Worm (Caenorhabditis elegans) whole organism, early embryonic: Measurements from ENCODE around the gene rbr-2.

ENCODE experiments used
- B0310.2 ChIP-seq: sonication (generic microtip); optimal IDR thresholded peaks from 2 replicates; lab custom pipeline; 2016; ENCODE audit warnings: mild to moderate bottlenecking, missing genetic modification characterization, missing compliant biosample characterization
- F13C5.2 ChIP-seq: sonication (generic microtip); optimal IDR thresholded peaks from 2 replicates; lab custom pipeline; 2017; ENCODE audit warnings: mild to moderate bottlenecking, missing genetic modification characterization, inconsistent platforms, missing compliant biosample characterization
- aly-1 ChIP-seq: sonication (generic microtip); optimal IDR thresholded peaks from 2 replicates; lab custom pipeline; 2016; ENCODE audit warnings: missing genetic modification characterization, missing compliant biosample characterization
- ama-1 ChIP-seq: fragments of 150-350 bp; optimal IDR thresholded peaks from 2 replicates; lab custom pipeline; 2014
- ceh-13 ChIP-seq: fragments of 200-800 bp; sonication (Bioruptor generic); optimal IDR thresholded peaks from 2 replicates; lab custom pipeline; 2018; ENCODE audit warnings: mild to moderate bottlenecking, missing genetic modification characterization, missing compliant biosample characterization
- ceh-36 ChIP-seq: sonication (generic microtip); optimal IDR thresholded peaks from 2 replicates; lab custom pipeline; 2016; ENCODE audit warnings: missing genetic modification characterization, inconsistent platforms, missing compliant biosample characterization
- ets-7 ChIP-seq: sonication (generic microtip); optimal IDR thresholded peaks from 2 replicates; lab custom pipeline; 2016; ENCODE audit warnings: missing genotype, missing genetic modification characterization, missing compliant biosample characterization
- flt-1 ChIP-seq: fragments of 200-800 bp; sonication (Bioruptor generic); IDR thresholded peaks from 2 replicates; pipeline ENCODE4 v1.3.6; 2022; ENCODE audit warnings: missing genetic modification characterization, missing compliant biosample characterization
- hmbx-1 ChIP-seq: sonication (generic microtip); optimal IDR thresholded peaks from 2 replicates; lab custom pipeline; 2016; ENCODE audit warnings: mild to moderate bottlenecking, missing genetic modification characterization, missing compliant biosample characterization
- hmg-4 ChIP-seq: fragments of 200-800 bp; sonication (Bioruptor generic); optimal IDR thresholded peaks from 2 replicates; lab custom pipeline; 2018; ENCODE audit warnings: mild to moderate bottlenecking, missing genetic modification characterization, missing compliant biosample characterization
- hnd-1 ChIP-seq: sonication (generic microtip); optimal IDR thresholded peaks from 2 replicates; lab custom pipeline; 2016; ENCODE audit warnings: missing genetic modification characterization, missing compliant biosample characterization
- pes-1 ChIP-seq: fragments of 200-800 bp; sonication (Bioruptor generic); IDR thresholded peaks from 2 replicates; pipeline ENCODE4 v1.3.6; 2022; ENCODE audit warnings: missing genetic modification reagents, missing genetic modification characterization, missing compliant biosample characterization
- scrt-1 ChIP-seq: fragments of 200-800 bp; sonication (Bioruptor generic); IDR thresholded peaks from 2 replicates; pipeline ENCODE4 v1.3.6; 2022; ENCODE audit warnings: missing genetic modification characterization, missing compliant biosample characterization
- sea-1 ChIP-seq: fragments of 200-800 bp; sonication (Bioruptor generic); conservative IDR thresholded peaks from 2 replicates; pipeline ENCODE4 v1.3.6; 2022; ENCODE audit warnings: missing genetic modification characterization, missing compliant biosample characterization
- tbx-11 ChIP-seq: fragments of 200-800 bp; sonication (Bioruptor generic); IDR thresholded peaks from 2 replicates; pipeline ENCODE4 v1.3.6; 2022; ENCODE audit warnings: missing genetic modification characterization, missing compliant biosample characterization
- tbx-37 ChIP-seq: fragments of 200-800 bp; sonication (Bioruptor generic); conservative IDR thresholded peaks from 2 replicates; pipeline ENCODE4 v1.3.6; 2022; ENCODE audit warnings: missing genetic modification reagents, missing genetic modification characterization, missing compliant biosample characterization
- tra-4 ChIP-seq: sonication (generic microtip); optimal IDR thresholded peaks from 2 replicates; lab custom pipeline; 2017; ENCODE audit warnings: missing genetic modification characterization, missing compliant biosample characterization

The rbr-2 gene

ce11 chrIV:10933062-10933552 is 13.2 kb downstream of the rbr-2 start, which contains the start of the genes dnc-1 and lsm-7:
Gene dnc-1, minus strand, starts transcription at chrIV:10933203.
Gene lsm-7, plus strand, starts transcription at chrIV:10933502.
- TF ChIP-seq F13C5.2 (tag; lab: Kevin White, UChicago), result peak; percentile 40
- 0 out of 2 replicates have a peak, but pooled peaks have one; percentile 11 for TF ChIP-seq tbx-11 (GFP tag; lab: Robert Waterston, UW)
- no peak for TF ChIP-seq hnd-1
- no peak for TF ChIP-seq ets-7

DNA sequence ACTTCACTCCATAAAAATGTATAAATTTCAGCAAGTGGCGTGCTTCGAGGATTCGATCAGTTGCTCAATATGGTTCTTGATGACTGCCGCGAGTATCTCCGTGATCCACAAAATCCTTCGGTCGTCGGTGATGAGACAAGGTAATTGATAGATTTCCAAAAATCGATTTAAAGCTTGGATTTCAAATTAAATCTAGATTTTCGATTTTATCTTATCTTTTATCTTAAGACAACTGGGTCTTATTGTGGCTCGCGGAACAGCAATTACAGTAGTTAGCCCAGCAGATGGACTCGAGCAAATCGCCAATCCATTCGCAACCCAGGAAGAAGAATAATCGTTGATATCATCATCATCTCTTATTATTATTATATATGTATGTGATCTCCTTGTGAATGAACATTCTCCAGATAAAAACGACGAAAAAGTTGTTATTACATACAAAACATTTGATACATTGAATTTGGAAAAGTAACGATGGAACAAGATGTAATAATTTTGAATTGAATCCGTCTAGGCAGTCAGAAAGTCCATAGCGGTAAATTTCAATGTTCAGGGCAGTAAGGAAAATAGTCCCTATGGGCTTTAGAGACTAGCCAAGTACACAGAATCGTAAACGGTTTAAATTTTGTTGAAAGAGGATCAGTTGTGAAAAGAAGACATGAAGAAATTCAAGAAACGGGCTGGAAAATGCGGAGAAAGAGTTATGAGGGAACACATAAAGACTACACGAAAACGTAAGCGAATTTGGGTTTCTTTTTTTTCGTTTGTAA is 14.1 kb downstream of the rbr-2 start:
- TF ChIP-seq tra-4 (tag; lab: Kevin White, UChicago) (no peak), B0310.2 (tag; lab: Kevin White, UChicago) (no peak), hmg-4 (GFP tag; lab: Kevin White, UChicago) (no peak), tbx-11 (GFP tag; lab: Robert Waterston, UW) (no peak), hnd-1 (no peak), ceh-36 (tag; lab: Kevin White, UChicago) (no peak), aly-1 (tag; lab: Kevin White, UChicago) (no peak), ceh-13 (no peak), pes-1 (GFP tag; lab: Robert Waterston, UW) (no peak), sea-1 (GFP tag; lab: Robert Waterston, UW) (no peak)

ce11 chrIV:10934786-10935185 is 14.9 kb downstream of the rbr-2 start:
- TF ChIP-seq tbx-11 (GFP tag; lab: Robert Waterston, UW) (no peak), flt-1 (GFP tag; lab: Robert Waterston, UW) (no peak), scrt-1 (GFP tag; lab: Robert Waterston, UW) (no peak), ets-7 (no peak), hmg-4 (GFP tag; lab: Kevin White, UChicago) (no peak), tbx-37 (GFP tag; lab: Robert Waterston, UW) (no peak), sea-1 (GFP tag; lab: Robert Waterston, UW) (no peak), ceh-13 (no peak)

ce11 chrIV:10935336-10935735 is 15.5 kb downstream of the rbr-2 start:
- TF ChIP-seq F13C5.2 (tag; lab: Kevin White, UChicago), result no peak
- no peak for TF ChIP-seq flt-1 (GFP tag; lab: Robert Waterston, UW)
- TF ChIP-seq sea-1 (GFP tag; lab: Robert Waterston, UW), result no peak
- no peak for TF ChIP-seq tra-4 (tag; lab: Kevin White, UChicago)
- TF ChIP-seq ets-7, result peak; percentile 11

ce11 chrIV:10935853-10936491 is 16.1 kb downstream of the rbr-2 start, which contains the start of gene lgg-2:
Gene lgg-2, minus strand, starts transcription at chrIV:10935903.
- TF ChIP-seq tbx-11 (GFP tag; lab: Robert Waterston, UW) (no peak), hmg-4 (GFP tag; lab: Kevin White, UChicago) (peak; percentile 45)

- TF ChIP-seq ets-7 (no peak), hnd-1 (no peak), tbx-11 (GFP tag; lab: Robert Waterston, UW) (no peak), pes-1 (GFP tag; lab: Robert Waterston, UW) (no peak), scrt-1 (GFP tag; lab: Robert Waterston, UW) (no peak), F13C5.2 (tag; lab: Kevin White, UChicago) (no peak)
Measured at ce11 chrIV:10936906-10937540, 17.2 kb downstream of the rbr-2 start, which contains the start of gene fic-1. Gene fic-1, plus strand, starts transcription at chrIV:10937454.

DNA sequence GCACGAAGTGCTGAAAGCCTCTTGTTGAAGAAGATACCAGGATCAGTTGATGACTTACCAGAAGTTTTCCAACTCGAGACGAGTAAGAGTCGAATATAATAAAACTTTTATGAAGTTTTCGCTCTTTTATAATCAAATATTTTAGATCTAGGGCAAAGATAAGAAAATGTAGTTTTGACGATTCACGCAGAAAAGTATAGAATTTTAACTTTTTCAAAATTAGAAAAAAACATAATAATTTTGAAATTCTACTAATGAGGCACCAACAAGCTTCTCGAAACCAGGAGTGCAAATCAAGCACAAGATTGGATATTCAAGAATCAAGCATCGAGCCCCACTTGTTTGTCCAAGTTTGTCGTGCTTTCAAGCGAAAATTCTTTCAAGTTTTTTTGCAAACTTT is 28.9 kb downstream of the rbr-2 start, which contains the start of gene Y69E1A.1:
Gene Y69E1A.1 (minus strand): TSS at position 101 of the 400 bp plus-strand sequence.
- no peak for TF ChIP-seq F13C5.2 (tag; lab: Kevin White, UChicago)
- TF ChIP-seq ceh-36 (tag; lab: Kevin White, UChicago), result no peak
- no peak for TF ChIP-seq tbx-37 (GFP tag; lab: Robert Waterston, UW)
- no peak for TF ChIP-seq ama-1 (lab: Kevin White, UChicago)
- TF ChIP-seq ceh-13, result no peak
- TF ChIP-seq hmg-4 (GFP tag; lab: Kevin White, UChicago), result no peak
- TF ChIP-seq hmbx-1 (tag; lab: Kevin White, UChicago), result no peak
- no peak for TF ChIP-seq hnd-1
- no peak for TF ChIP-seq B0310.2 (tag; lab: Kevin White, UChicago)
- TF ChIP-seq tbx-11 (GFP tag; lab: Robert Waterston, UW), result no peak
- no peak for TF ChIP-seq scrt-1 (GFP tag; lab: Robert Waterston, UW)

DNA sequence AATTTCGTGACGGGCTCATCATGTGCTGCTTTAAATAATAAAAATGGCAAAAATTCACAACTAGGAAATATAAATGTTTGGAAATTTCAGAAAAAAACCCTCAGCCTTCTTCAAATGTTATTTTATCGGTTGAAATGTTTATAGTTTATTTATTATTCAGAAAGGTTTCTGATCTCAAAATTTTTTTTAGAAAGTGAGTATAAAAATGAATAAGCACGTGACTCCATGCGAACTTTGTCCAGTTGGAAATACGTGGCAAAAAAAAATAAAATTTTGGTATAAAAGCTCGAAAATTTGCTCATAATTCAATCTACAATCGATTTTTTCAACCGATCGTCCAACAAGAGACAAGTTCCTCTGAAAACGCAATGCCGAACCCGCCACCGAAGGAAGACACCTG is 29.6 kb downstream of the rbr-2 start, which contains the start of gene nsph-3.1:
Gene nsph-3.1 (plus strand): TSS at position 301 of the 400 bp plus-strand sequence.
- TF ChIP-seq hmbx-1 (tag; lab: Kevin White, UChicago), result no peak
- no peak for TF ChIP-seq hnd-1
- TF ChIP-seq tra-4 (tag; lab: Kevin White, UChicago), result no peak
- no peak for TF ChIP-seq tbx-11 (GFP tag; lab: Robert Waterston, UW)
- TF ChIP-seq F13C5.2 (tag; lab: Kevin White, UChicago), result no peak
- TF ChIP-seq tbx-37 (GFP tag; lab: Robert Waterston, UW), result no peak
- TF ChIP-seq sea-1 (GFP tag; lab: Robert Waterston, UW), result no peak
